Fruit fly (Drosophila melanogaster) whole organism, adult: ENCODE measurements around the gene CG33669.
A peak's percentile ranks its signal among the peaks of the same experiment; 100 is the strongest.

ENCODE experiments used
- CG11617 ChIP-seq: fragments of 200-800 bp; sonication (Bioruptor generic); optimal IDR thresholded peaks from 2 replicates; lab custom pipeline; 2017; ENCODE audit warnings: mild to moderate bottlenecking, missing biosample characterization, missing genetic modification reagents, missing genetic modification characterization
- CG12768 ChIP-seq: fragments of 200-800 bp; sonication (Bioruptor generic); optimal IDR thresholded peaks from 2 replicates; lab custom pipeline; 2017; ENCODE audit warnings: missing biosample characterization, missing genetic modification characterization, mild to moderate bottlenecking, moderate library complexity, missing genetic modification reagents
- CG14711 ChIP-seq: fragments of 200-800 bp; sonication (Bioruptor generic); optimal IDR thresholded peaks from 2 replicates; lab custom pipeline; 2018; ENCODE audit warnings: missing biosample characterization, mild to moderate bottlenecking, missing genetic modification characterization, moderate library complexity
- CG1620 ChIP-seq: fragments of 200-800 bp; sonication (Bioruptor generic); optimal IDR thresholded peaks from 2 replicates; lab custom pipeline; 2016; ENCODE audit warnings: missing biosample characterization, missing genetic modification characterization
- CG33017 ChIP-seq: fragments of 200-800 bp; sonication (Bioruptor generic); optimal IDR thresholded peaks from 2 replicates; lab custom pipeline; 2018; ENCODE audit warnings: missing biosample characterization, mild to moderate bottlenecking, missing genetic modification characterization, moderate library complexity
- CG5204 ChIP-seq: fragments of 200-800 bp; sonication (Bioruptor generic); optimal IDR thresholded peaks from 2 replicates; lab custom pipeline; 2016; ENCODE audit warnings: missing biosample characterization, missing genetic modification characterization
- CG7045 ChIP-seq: fragments of 200-800 bp; sonication (Bioruptor generic); optimal IDR thresholded peaks from 2 replicates; lab custom pipeline; 2017; ENCODE audit warnings: missing biosample characterization, mild to moderate bottlenecking, missing genetic modification characterization
- CG7101 ChIP-seq: fragments of 200-800 bp; sonication (Bioruptor generic); optimal IDR thresholded peaks from 2 replicates; lab custom pipeline; 2018; ENCODE audit warnings: missing biosample characterization, mild to moderate bottlenecking, missing genetic modification characterization, moderate library complexity
- Clk ChIP-seq: fragments of 200-800 bp; sonication (Bioruptor generic); optimal IDR thresholded peaks from 2 replicates; lab custom pipeline; 2017; ENCODE audit warnings: missing biosample characterization, missing genetic modification characterization
- Crg-1 ChIP-seq: fragments of 200-800 bp; sonication (Bioruptor generic); optimal IDR thresholded peaks from 2 replicates; lab custom pipeline; 2016; ENCODE audit warnings: missing biosample characterization, missing genetic modification characterization
- Hr96 ChIP-seq: fragments of 200-800 bp; sonication (Bioruptor generic); optimal IDR thresholded peaks from 2 replicates; lab custom pipeline; 2016; ENCODE audit warnings: missing biosample characterization, missing genetic modification characterization
- Mnt ChIP-seq: fragments of 200-800 bp; sonication (Bioruptor generic); optimal IDR thresholded peaks from 2 replicates; lab custom pipeline; 2016; ENCODE audit warnings: missing biosample characterization, mild to moderate bottlenecking, missing genetic modification characterization
- bab1 ChIP-seq: fragments of 200-800 bp; sonication (Bioruptor generic); optimal IDR thresholded peaks from 3 replicates; lab custom pipeline; 2019; ENCODE audit warnings: missing biosample characterization, mild to moderate bottlenecking, missing genetic modification characterization, moderate library complexity
- cic ChIP-seq: fragments of 200-800 bp; sonication (Bioruptor generic); optimal IDR thresholded peaks from 2 replicates; lab custom pipeline; 2017; ENCODE audit warnings: missing biosample characterization, mild to moderate bottlenecking, missing genetic modification characterization, moderate library complexity
- cnc ChIP-seq, 2 experiments: fragments of >200 bp; optimal IDR thresholded peaks; 2 replicates each; lab custom pipeline; 2017
- kay ChIP-seq: fragments of 200-800 bp; sonication (Bioruptor generic); peaks from one replicate; lab custom pipeline; 2016; ENCODE audit warnings: missing biosample characterization, missing genetic modification characterization, borderline replicate concordance
- ovo ChIP-seq: fragments of 200-800 bp; sonication (Bioruptor generic); optimal IDR thresholded peaks from 2 replicates; lab custom pipeline; 2016; ENCODE audit warnings: missing biosample characterization, missing genetic modification characterization
- pad ChIP-seq: fragments of 200-800 bp; sonication (Bioruptor generic); optimal IDR thresholded peaks from 3 replicates; lab custom pipeline; 2017; ENCODE audit warnings: missing biosample characterization, missing genetic modification characterization, mild to moderate bottlenecking, moderate library complexity, missing genetic modification reagents
- tj ChIP-seq: fragments of 200-800 bp; sonication (Bioruptor generic); optimal IDR thresholded peaks from 3 replicates; lab custom pipeline; 2017; ENCODE audit warnings: missing biosample characterization, mild to moderate bottlenecking, missing genetic modification characterization, moderate library complexity
- toe ChIP-seq: fragments of 200-800 bp; sonication (Bioruptor generic); optimal IDR thresholded peaks from 2 replicates; lab custom pipeline; 2016; ENCODE audit warnings: missing biosample characterization, missing genetic modification characterization

CG33669 gene

DNA sequence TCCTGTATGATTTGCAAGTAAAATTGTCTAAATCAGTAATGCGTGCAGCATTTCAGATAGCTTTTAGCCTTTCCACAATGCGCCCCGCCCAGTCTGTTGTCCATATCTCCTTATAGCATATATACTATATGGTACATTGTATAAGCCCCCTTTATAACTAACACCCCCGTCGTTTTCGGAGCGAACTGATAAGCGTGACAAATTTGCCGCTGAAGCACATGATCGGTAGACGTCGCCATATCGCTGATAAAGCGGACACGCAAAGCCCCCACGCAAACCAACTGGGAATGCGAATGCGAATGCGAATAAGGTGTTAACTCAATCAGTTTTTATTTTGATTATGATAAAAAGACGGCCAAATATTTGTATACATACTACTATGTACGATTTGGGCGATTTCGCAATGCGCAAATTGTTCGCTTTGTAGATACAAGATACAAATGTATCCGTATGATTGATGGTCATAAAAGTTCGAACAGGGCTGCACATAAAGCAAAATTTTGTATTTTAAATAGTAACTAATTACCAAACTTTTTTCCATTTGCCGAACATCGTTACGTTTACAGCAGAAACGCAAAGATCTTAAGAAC is 44.7 kb downstream of the CG33669 start:
- TF ChIP-seq toe (GFP tag; lab: Kevin White, UChicago) (no peak), cic (GFP tag; lab: Kevin White, UChicago) (no peak), Mnt (GFP tag; lab: Kevin White, UChicago) (peak; percentile 56), pad (no peak), CG7045 (GFP tag; lab: Kevin White, UChicago) (no peak), cnc (optimal IDR thresholded peaks at IDR 0.05; lab: Kevin White, UChicago) (no peak), CG12768 (GFP tag; lab: Kevin White, UChicago) (no peak), CG7101 (tag; lab: Kevin White, UChicago) (peak; percentile 16), CG5204 (no peak), Hr96 (GFP tag; lab: Kevin White, UChicago) (no peak), CG14711 (tag; lab: Kevin White, UChicago) (no peak), ovo (GFP tag; lab: Kevin White, UChicago) (no peak), Crg-1 (GFP tag; lab: Kevin White, UChicago) (no peak), CG1620 (no peak), kay (peak; percentile 57), CG11617 (GFP tag; lab: Kevin White, UChicago) (no peak), Clk (GFP tag; lab: Kevin White, UChicago) (no peak), bab1 (no peak), tj (GFP tag; lab: Kevin White, UChicago) (peak; percentile 64), CG33017 (tag; lab: Kevin White, UChicago) (peak; percentile 15)

dm6 chrX:6354163-6354562 is 45.7 kb downstream of the CG33669 start:
- no peak for TF ChIP-seq toe (GFP tag; lab: Kevin White, UChicago)
- no peak for TF ChIP-seq cnc (optimal IDR thresholded peaks at IDR 0.05; lab: Kevin White, UChicago)
- no peak for TF ChIP-seq CG14711 (tag; lab: Kevin White, UChicago)
- no peak for TF ChIP-seq cic (GFP tag; lab: Kevin White, UChicago)
- no peak for TF ChIP-seq tj (GFP tag; lab: Kevin White, UChicago)
- TF ChIP-seq CG11617 (GFP tag; lab: Kevin White, UChicago), result no peak
- TF ChIP-seq CG5204, result no peak
- no peak for TF ChIP-seq ovo (GFP tag; lab: Kevin White, UChicago)
- no peak for TF ChIP-seq Crg-1 (GFP tag; lab: Kevin White, UChicago)
- no peak for TF ChIP-seq CG7101 (tag; lab: Kevin White, UChicago)
- TF ChIP-seq CG12768 (GFP tag; lab: Kevin White, UChicago), result no peak
- TF ChIP-seq kay, result no peak
- TF ChIP-seq Clk (GFP tag; lab: Kevin White, UChicago), result no peak
- no peak for TF ChIP-seq CG7045 (GFP tag; lab: Kevin White, UChicago)
- no peak for TF ChIP-seq CG33017 (tag; lab: Kevin White, UChicago)
- no peak for TF ChIP-seq Mnt (GFP tag; lab: Kevin White, UChicago)
- TF ChIP-seq CG1620, result no peak
- TF ChIP-seq bab1, result no peak

DNA sequence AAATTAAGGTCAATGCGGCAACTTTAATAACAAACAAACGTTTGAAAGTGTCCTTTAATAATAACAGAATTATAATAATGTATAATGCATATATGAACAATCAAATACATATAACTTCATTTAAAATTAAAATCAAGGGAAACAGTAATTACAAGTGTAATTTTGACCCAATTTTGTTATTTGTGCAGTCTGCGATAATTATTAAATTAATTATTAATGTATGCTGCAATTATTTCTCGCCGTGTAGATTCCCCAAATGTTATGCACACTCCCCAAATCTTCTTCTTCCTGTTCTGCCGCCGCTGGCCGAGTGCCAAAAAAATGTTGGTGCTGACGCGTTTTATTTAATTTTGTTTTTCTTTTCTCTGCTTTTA is 46.3 kb downstream of the CG33669 start:
- TF ChIP-seq cnc (optimal IDR thresholded peaks at IDR 0.05; lab: Kevin White, UChicago) (no peak), CG14711 (tag; lab: Kevin White, UChicago) (peak; percentile 77), toe (GFP tag; lab: Kevin White, UChicago) (peak; percentile 43), Crg-1 (GFP tag; lab: Kevin White, UChicago) (peak; percentile 27), CG33017 (tag; lab: Kevin White, UChicago) (peak; percentile 52), tj (GFP tag; lab: Kevin White, UChicago) (peak; percentile 83), cic (GFP tag; lab: Kevin White, UChicago) (no peak), CG7101 (tag; lab: Kevin White, UChicago) (peak; percentile 78), pad (no peak), CG5204 (peak; percentile 49), Hr96 (GFP tag; lab: Kevin White, UChicago) (no peak), kay (peak; percentile 50), CG7045 (GFP tag; lab: Kevin White, UChicago) (peak; percentile 73), CG1620 (peak; percentile 31), ovo (GFP tag; lab: Kevin White, UChicago) (peak; percentile 23), CG12768 (GFP tag; lab: Kevin White, UChicago) (peak; percentile 54), CG11617 (GFP tag; lab: Kevin White, UChicago) (peak; percentile 80), Mnt (GFP tag; lab: Kevin White, UChicago) (peak; percentile 15), bab1 (peak; percentile 79), Clk (GFP tag; lab: Kevin White, UChicago) (peak; percentile 21)

DNA sequence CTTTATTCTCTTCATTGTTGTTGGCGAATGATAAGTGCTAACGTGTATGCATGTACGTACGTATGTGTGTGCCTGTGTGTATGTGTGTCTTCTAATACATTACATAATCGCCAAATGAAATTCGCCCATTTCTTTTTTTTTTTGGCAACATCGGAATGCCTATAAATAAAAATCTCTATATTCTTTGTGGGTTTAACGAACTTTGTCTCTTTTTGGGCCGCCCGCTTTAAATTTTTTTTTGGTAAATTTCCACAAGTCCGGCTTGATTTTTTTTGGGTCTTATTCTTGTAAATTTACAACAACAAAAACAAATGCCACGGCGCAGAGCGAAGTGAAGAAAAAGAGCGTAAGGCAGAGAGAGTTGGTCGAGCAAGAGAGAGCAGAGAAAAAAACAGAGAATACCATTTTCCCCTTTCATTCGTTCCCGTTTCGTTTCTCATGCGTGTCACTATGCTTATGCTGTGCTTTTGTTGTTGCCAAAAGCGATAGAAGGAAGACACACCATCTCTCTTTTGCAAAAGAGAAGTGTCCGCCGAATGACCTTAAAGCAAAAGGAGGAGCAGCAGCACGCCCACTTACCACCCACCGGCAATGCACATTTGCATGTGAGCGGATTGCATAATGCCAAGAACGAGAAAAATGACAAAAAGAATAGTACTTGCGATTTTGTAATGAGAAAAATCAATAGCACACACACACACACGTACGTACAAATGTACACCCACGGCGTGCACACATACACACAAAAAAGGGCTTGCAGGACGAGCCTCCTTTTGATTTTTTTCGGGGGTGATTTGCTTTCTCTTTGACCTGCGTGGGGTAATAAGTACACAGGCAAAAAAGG is 46.9 kb downstream of the CG33669 start:
- TF ChIP-seq pad, result peak; percentile 92
- no peak for TF ChIP-seq toe (GFP tag; lab: Kevin White, UChicago)
- no peak for TF ChIP-seq kay

DNA sequence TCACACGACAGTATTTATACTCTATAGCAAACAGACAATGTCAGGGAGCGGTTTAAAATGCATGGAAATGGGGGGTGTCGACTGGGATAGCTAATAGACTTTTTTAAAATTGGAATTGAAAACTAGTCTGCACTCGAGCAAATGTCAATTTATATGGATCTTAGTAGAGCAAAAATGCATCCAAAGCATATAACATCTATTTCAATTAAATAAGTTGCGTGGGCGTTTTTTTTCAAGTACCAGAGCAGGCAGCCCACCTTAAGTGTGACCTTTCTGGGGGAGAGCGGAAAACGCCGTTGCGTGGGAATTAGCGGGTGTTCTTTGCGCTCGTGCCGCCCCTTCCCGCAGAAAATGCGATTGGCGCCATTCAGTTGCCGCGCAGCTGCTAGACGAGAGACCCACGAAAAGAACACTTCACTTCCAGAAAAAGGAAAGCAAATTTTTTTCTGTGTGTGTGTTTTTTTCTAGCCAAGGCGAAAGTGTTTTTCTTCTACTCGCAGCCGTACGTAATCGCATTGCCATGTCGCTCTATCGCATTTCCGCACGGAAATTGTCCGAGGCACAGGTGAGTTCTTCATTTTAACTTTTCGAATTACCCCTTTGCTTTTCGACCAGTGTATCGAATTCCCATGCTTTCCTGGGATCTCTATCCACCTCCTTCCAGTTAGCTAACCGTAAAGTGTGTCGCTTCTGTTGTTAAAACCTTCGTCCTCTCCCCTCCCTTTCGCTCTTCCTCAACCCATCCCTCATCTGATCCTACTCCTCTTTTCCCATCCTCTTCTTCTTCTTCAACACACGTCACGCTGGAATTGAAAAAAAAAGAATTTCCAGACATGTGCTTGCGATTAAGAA is 47.8 kb downstream of the CG33669 start:
- TF ChIP-seq CG33017 (tag; lab: Kevin White, UChicago), result no peak
- no peak for TF ChIP-seq CG7045 (GFP tag; lab: Kevin White, UChicago)
- TF ChIP-seq bab1, result peak; percentile 50
- peak; percentile 28 for TF ChIP-seq cic (GFP tag; lab: Kevin White, UChicago)
- TF ChIP-seq CG1620, result peak; percentile 35
- peak; percentile 81 for TF ChIP-seq Mnt (GFP tag; lab: Kevin White, UChicago)
- TF ChIP-seq cnc (optimal IDR thresholded peaks at IDR 0.05; lab: Kevin White, UChicago), result no peak
- no peak for TF ChIP-seq toe (GFP tag; lab: Kevin White, UChicago)
- peak; percentile 63 for TF ChIP-seq pad
- peak; percentile 38 for TF ChIP-seq tj (GFP tag; lab: Kevin White, UChicago)
- no peak for TF ChIP-seq Hr96 (GFP tag; lab: Kevin White, UChicago)
- TF ChIP-seq Clk (GFP tag; lab: Kevin White, UChicago), result no peak
- TF ChIP-seq CG11617 (GFP tag; lab: Kevin White, UChicago), result peak; percentile 45
- no peak for TF ChIP-seq CG12768 (GFP tag; lab: Kevin White, UChicago)
- no peak for TF ChIP-seq CG5204
- peak; percentile 28 for TF ChIP-seq CG14711 (tag; lab: Kevin White, UChicago)
- peak; percentile 47 for TF ChIP-seq Crg-1 (GFP tag; lab: Kevin White, UChicago)
- TF ChIP-seq CG7101 (tag; lab: Kevin White, UChicago), result peak; percentile 64
- TF ChIP-seq ovo (GFP tag; lab: Kevin White, UChicago), result no peak
- no peak for TF ChIP-seq kay
